Fruit fly (Drosophila melanogaster) whole organism, embryonic: Measurements from ENCODE around the gene CG13074.

Experiments
- Atf-2 ChIP-seq: fragments of 200-800 bp; sonication (Bioruptor generic); optimal IDR thresholded peaks from 2 replicates; lab custom pipeline; 2016; ENCODE audit warnings: missing biosample characterization, missing genetic modification characterization
- Atf3 ChIP-seq: fragments of 200-800 bp; sonication (Bioruptor generic); optimal IDR thresholded peaks from 3 replicates; lab custom pipeline; 2016; ENCODE audit warnings: missing biosample characterization, missing genetic modification characterization
- CG1024 ChIP-seq: fragments of 200-800 bp; sonication (Bioruptor generic); IDR thresholded peaks from 2 replicates; pipeline ENCODE4 v1.3.6; 2022; ENCODE audit warnings: missing biosample characterization, missing genetic modification characterization
- CG10267 ChIP-seq: fragments of 200-800 bp; sonication (Bioruptor generic); optimal IDR thresholded peaks from 2 replicates; lab custom pipeline; 2018; ENCODE audit warnings: missing biosample characterization, mild to moderate bottlenecking, missing genetic modification characterization, moderate library complexity
- CG11398 ChIP-seq: fragments of 200-800 bp; sonication (Bioruptor generic); optimal IDR thresholded peaks from 2 replicates; lab custom pipeline; 2016; ENCODE audit warnings: missing biosample characterization, missing genetic modification characterization
- CG12155 ChIP-seq: fragments of 200-800 bp; sonication (Bioruptor generic); optimal IDR thresholded peaks from 3 replicates; lab custom pipeline; 2016; ENCODE audit warnings: missing biosample characterization, missing genetic modification characterization
- CG12299 ChIP-seq: fragments of 200-800 bp; sonication (Bioruptor generic); optimal IDR thresholded peaks from 2 replicates; lab custom pipeline; 2018; ENCODE audit warnings: missing biosample characterization, mild to moderate bottlenecking, missing genetic modification characterization
- CG15011 ChIP-seq: fragments of 200-800 bp; sonication (Bioruptor generic); optimal IDR thresholded peaks from 3 replicates; lab custom pipeline; 2018; ENCODE audit warnings: missing biosample characterization, mild to moderate bottlenecking, missing genetic modification characterization
- CG16815 ChIP-seq: fragments of 200-800 bp; sonication (Bioruptor generic); optimal IDR thresholded peaks from 3 replicates; lab custom pipeline; 2017; ENCODE audit warnings: missing biosample characterization, mild to moderate bottlenecking, missing genetic modification characterization
- CG16863 ChIP-seq: fragments of 200-800 bp; sonication (Bioruptor generic); optimal IDR thresholded peaks from 3 replicates; lab custom pipeline; 2016; ENCODE audit warnings: missing biosample characterization, missing genetic modification characterization
- CG17802 ChIP-seq: fragments of 200-800 bp; sonication (Bioruptor generic); optimal IDR thresholded peaks from 2 replicates; lab custom pipeline; 2018; ENCODE audit warnings: missing biosample characterization, mild to moderate bottlenecking, missing genetic modification characterization, moderate library complexity
- CG1792 ChIP-seq: fragments of 200-800 bp; sonication (Bioruptor generic); optimal IDR thresholded peaks from 2 replicates; lab custom pipeline; 2016; ENCODE audit warnings: missing biosample characterization, missing genetic modification characterization
- CG2678 ChIP-seq: fragments of 200-800 bp; sonication (Bioruptor generic); optimal IDR thresholded peaks from 3 replicates; lab custom pipeline; 2019; ENCODE audit warnings: missing biosample characterization, mild to moderate bottlenecking, missing genetic modification characterization, moderate library complexity
- CG6854 ChIP-seq: fragments of 200-800 bp; sonication (Bioruptor generic); optimal IDR thresholded peaks from 3 replicates; lab custom pipeline; 2017; ENCODE audit warnings: missing biosample characterization, mild to moderate bottlenecking, missing genetic modification characterization
- CG8281 ChIP-seq: fragments of 200-800 bp; sonication (Bioruptor generic); optimal IDR thresholded peaks from 2 replicates; lab custom pipeline; 2018; ENCODE audit warnings: missing biosample characterization, mild to moderate bottlenecking, missing genetic modification characterization, moderate library complexity
- CG9215 ChIP-seq: fragments of 200-800 bp; sonication (Bioruptor generic); IDR thresholded peaks from 2 replicates; pipeline ENCODE4 v1.3.6; 2022; ENCODE audit warnings: missing biosample characterization, missing genetic modification characterization
- Chrac-16 ChIP-seq: fragments of 200-800 bp; sonication (Bioruptor generic); optimal IDR thresholded peaks from 3 replicates; lab custom pipeline; 2016; ENCODE audit warnings: missing biosample characterization, missing genetic modification characterization
- Ets97D ChIP-seq: fragments of 200-800 bp; sonication (Bioruptor generic); optimal IDR thresholded peaks from 3 replicates; lab custom pipeline; 2016; ENCODE audit warnings: missing biosample characterization, missing genetic modification characterization
- Fer1 ChIP-seq: fragments of 200-800 bp; sonication (Bioruptor generic); optimal IDR thresholded peaks from 2 replicates; lab custom pipeline; 2017; ENCODE audit warnings: missing biosample characterization, mild to moderate bottlenecking, missing genetic modification characterization
- H2.0 ChIP-seq: fragments of 200-800 bp; sonication (Bioruptor generic); IDR thresholded peaks from 2 replicates; pipeline ENCODE4 v1.3.6; 2022; ENCODE audit warnings: missing biosample characterization, missing genetic modification characterization
- Lpt ChIP-seq: fragments of >200 bp; optimal IDR thresholded peaks from 2 replicates; lab custom pipeline; 2018; ENCODE audit warnings: missing biosample characterization, missing genetic modification characterization
- MBD-R2 ChIP-seq: fragments of 200-800 bp; sonication (Bioruptor generic); IDR thresholded peaks from 2 replicates; pipeline ENCODE4 v1.3.6; 2022; ENCODE audit warnings: missing biosample characterization, missing genetic modification characterization
- NC2α ChIP-seq: fragments of 200-800 bp; sonication (Bioruptor generic); optimal IDR thresholded peaks from 2 replicates; lab custom pipeline; 2016; ENCODE audit warnings: missing biosample characterization, missing genetic modification characterization
- NK7.1 ChIP-seq: fragments of 200-800 bp; sonication (Bioruptor generic); optimal IDR thresholded peaks from 3 replicates; lab custom pipeline; 2016; ENCODE audit warnings: missing biosample characterization, missing genetic modification characterization
- Nf-YB ChIP-seq: fragments of 200-800 bp; sonication (Bioruptor generic); optimal IDR thresholded peaks from 3 replicates; lab custom pipeline; 2019; ENCODE audit warnings: missing biosample characterization, mild to moderate bottlenecking, missing genetic modification characterization, moderate library complexity
- Oaz ChIP-seq: fragments of 200-800 bp; sonication (Bioruptor generic); IDR thresholded peaks from 2 replicates; pipeline ENCODE4 v1.3.6; 2022; ENCODE audit warnings: missing biosample characterization, missing genetic modification characterization
- Opbp ChIP-seq: fragments of 200-800 bp; sonication (Bioruptor generic); IDR thresholded peaks from 3 replicates; pipeline ENCODE4 v1.3.6; 2022; ENCODE audit warnings: missing biosample characterization, missing genetic modification characterization; ENCODE audit not compliant: partially characterized antibody
- Sox102F ChIP-seq: fragments of 200-800 bp; sonication (Bioruptor generic); optimal IDR thresholded peaks from 2 replicates; lab custom pipeline; 2018; ENCODE audit warnings: missing biosample characterization, mild to moderate bottlenecking, missing genetic modification characterization, moderate library complexity
- bsh ChIP-seq, 2 experiments: fragments of 200-800 bp; sonication (Bioruptor generic); optimal IDR thresholded peaks; 2 replicates each; lab custom pipeline; 2017 to 2018; ENCODE audit warnings: mild to moderate bottlenecking in 2 of 2, missing biosample characterization in 2 of 2, missing genetic modification characterization in 2 of 2, moderate library complexity in 1 of 2
- cg ChIP-seq: fragments of 200-800 bp; sonication (Bioruptor generic); optimal IDR thresholded peaks from 3 replicates; lab custom pipeline; 2019; ENCODE audit warnings: missing biosample characterization, mild to moderate bottlenecking, missing genetic modification characterization, moderate library complexity
- chif ChIP-seq, 2 experiments: fragments of 200-800 bp; sonication (Bioruptor generic); optimal IDR thresholded peaks; 3 replicates each; lab custom pipeline; 2016; ENCODE audit warnings: missing biosample characterization in 2 of 2, missing genetic modification characterization in 2 of 2
- chn ChIP-seq: fragments of 200-800 bp; sonication (Bioruptor generic); optimal IDR thresholded peaks from 2 replicates; lab custom pipeline; 2016; ENCODE audit warnings: missing biosample characterization, missing genetic modification characterization
- danr ChIP-seq: fragments of 200-800 bp; sonication (Bioruptor generic); IDR thresholded peaks from 2 replicates; pipeline ENCODE4 v1.3.6; 2022; ENCODE audit warnings: missing biosample characterization, missing genetic modification characterization
- dati ChIP-seq: fragments of 200-800 bp; sonication (Bioruptor generic); IDR thresholded peaks from 2 replicates; pipeline ENCODE4 v1.3.6; 2022; ENCODE audit warnings: missing biosample characterization, missing genetic modification characterization
- dimm ChIP-seq: fragments of 200-800 bp; sonication (Bioruptor generic); IDR thresholded peaks from 2 replicates; pipeline ENCODE4 v1.3.6; 2022; ENCODE audit warnings: missing biosample characterization, missing genetic modification characterization
- esg ChIP-seq: fragments of 200-800 bp; sonication (Bioruptor generic); conservative IDR thresholded peaks from 2 replicates; pipeline ENCODE4 v1.3.6; 2022; ENCODE audit warnings: missing biosample characterization, missing genetic modification characterization
- fd3F ChIP-seq: fragments of 200-800 bp; sonication (Bioruptor generic); optimal IDR thresholded peaks from 2 replicates; lab custom pipeline; 2018; ENCODE audit warnings: missing biosample characterization, mild to moderate bottlenecking, missing genetic modification characterization, moderate library complexity
- gem ChIP-seq: fragments of 200-800 bp; sonication (Bioruptor generic); optimal IDR thresholded peaks from 2 replicates; lab custom pipeline; 2019; ENCODE audit warnings: missing biosample characterization, mild to moderate bottlenecking, missing genetic modification characterization, moderate library complexity
- gt ChIP-seq: fragments of 200-800 bp; sonication (Bioruptor generic); IDR thresholded peaks from 2 replicates; pipeline ENCODE4 v1.3.6; 2022; ENCODE audit warnings: missing biosample characterization, missing genetic modification characterization
- mam ChIP-seq: fragments of 200-800 bp; sonication (Bioruptor generic); optimal IDR thresholded peaks from 3 replicates; lab custom pipeline; 2016; ENCODE audit warnings: missing biosample characterization, missing genetic modification characterization
- nau ChIP-seq: fragments of 200-800 bp; sonication (Bioruptor generic); optimal IDR thresholded peaks from 3 replicates; lab custom pipeline; 2017; ENCODE audit warnings: missing biosample characterization, mild to moderate bottlenecking, missing genetic modification characterization, missing genetic modification reagents
- org-1 ChIP-seq: fragments of 200-800 bp; sonication (Bioruptor generic); optimal IDR thresholded peaks from 2 replicates; lab custom pipeline; 2017; ENCODE audit warnings: missing biosample characterization, missing genetic modification characterization
- otp ChIP-seq: fragments of 200-800 bp; sonication (Bioruptor generic); IDR thresholded peaks from 3 replicates; pipeline ENCODE4, ENCODE4 v1.3.6; 2022; ENCODE audit warnings: missing biosample characterization, missing genetic modification characterization
- pb ChIP-seq: fragments of 200-800 bp; sonication (Bioruptor generic); optimal IDR thresholded peaks from 3 replicates; lab custom pipeline; 2016; ENCODE audit warnings: missing biosample characterization, missing genetic modification characterization
- row ChIP-seq: fragments of 200-800 bp; sonication (Bioruptor generic); IDR thresholded peaks from 3 replicates; pipeline ENCODE4 v1.3.6; 2022; ENCODE audit warnings: missing biosample characterization, missing genetic modification characterization
- sim ChIP-seq: fragments of 200-800 bp; sonication (Bioruptor generic); IDR thresholded peaks from 2 replicates; pipeline ENCODE4 v1.3.6; 2022; ENCODE audit warnings: missing biosample characterization, missing genetic modification characterization
- slp2 ChIP-seq: fragments of 200-800 bp; sonication (Bioruptor generic); optimal IDR thresholded peaks from 2 replicates; lab custom pipeline; 2016; ENCODE audit warnings: missing biosample characterization, missing genetic modification characterization
- sob ChIP-seq: fragments of 200-800 bp; sonication (Bioruptor generic); IDR thresholded peaks from 2 replicates; pipeline ENCODE4 v1.3.6; 2022; ENCODE audit warnings: missing biosample characterization, missing genetic modification characterization
- wor ChIP-seq: fragments of 200-800 bp; sonication (Bioruptor generic); IDR thresholded peaks from 2 replicates; pipeline ENCODE4 v1.3.6; 2022; ENCODE audit warnings: missing biosample characterization, missing genetic modification characterization
- zen ChIP-seq: fragments of 200-800 bp; sonication (Bioruptor generic); optimal IDR thresholded peaks from 3 replicates; lab custom pipeline; 2018; ENCODE audit warnings: missing biosample characterization, mild to moderate bottlenecking, missing genetic modification characterization, moderate library complexity
- zfh2 ChIP-seq: fragments of 200-800 bp; sonication (Bioruptor generic); optimal IDR thresholded peaks from 2 replicates; lab custom pipeline; 2016; ENCODE audit warnings: missing biosample characterization, missing genetic modification characterization

The CG13074 gene

dm6 chr3L:16046387-16047066, 50.8 kb downstream of the CG13074 start (continued):
- TF ChIP-seq cg (GFP tag; lab: Kevin White, UChicago) (peak; percentile 53), zen (tag; lab: Kevin White, UChicago) (no peak), CG1024 (GFP tag; lab: Robert Waterston, UW) (0 out of 2 replicates have a peak, but pooled peaks have one; percentile 7), sim (no peak), H2.0 (GFP tag; lab: Robert Waterston, UW) (no peak), danr (GFP tag; lab: Robert Waterston, UW) (no peak), CG10267 (tag; lab: Kevin White, UChicago) (peak; percentile 4), chif (GFP tag; optimal IDR thresholded peaks at IDR 0.05; lab: Kevin White, UChicago) (no peak), org-1 (GFP tag; lab: Kevin White, UChicago) (no peak), otp (peak; percentile 55; the same call in 1 of the 3 replicates), CG6854 (GFP tag; lab: Kevin White, UChicago) (peak; percentile 43), gt (GFP tag; lab: Robert Waterston, UW) (no peak), Atf3 (no peak), CG11398 (peak; percentile 37), CG16863 (GFP tag; lab: Kevin White, UChicago) (no peak), dati (no peak), Chrac-16 (GFP tag; lab: Kevin White, UChicago) (no peak), CG8281 (no peak), esg (GFP tag; lab: Robert Waterston, UW) (no peak), CG12299 (tag; lab: Kevin White, UChicago) (peak; percentile 47), dimm (GFP tag; lab: Robert Waterston, UW) (no peak), CG15011 (no peak), pb (GFP tag; lab: Kevin White, UChicago) (no peak), slp2 (no peak), nau (peak; percentile 52), bsh (GFP tag; optimal IDR thresholded peaks at IDR 0.05; lab: Kevin White, UChicago) (peak in 1 of 2 experiments; percentile 9), gem (tag; lab: Kevin White, UChicago) (no peak), chn (GFP tag; lab: Kevin White, UChicago) (no peak), CG2678 (tag; lab: Kevin White, UChicago) (peak; percentile 17), Nf-YB (GFP tag; lab: Kevin White, UChicago) (no peak), Sox102F (no peak), sob (GFP tag; lab: Robert Waterston, UW) (peak; percentile 67; the same call in 1 of the 2 replicates), wor (GFP tag; lab: Robert Waterston, UW) (no peak), MBD-R2 (GFP tag; lab: Robert Waterston, UW) (no peak), Opbp (GFP tag; lab: Robert Waterston, UW) (no peak), CG1792 (GFP tag; lab: Kevin White, UChicago) (no peak), fd3F (GFP tag; lab: Kevin White, UChicago) (no peak), mam (GFP tag; lab: Kevin White, UChicago) (no peak), CG12155 (GFP tag; lab: Kevin White, UChicago) (peak; percentile 91), CG17802 (no peak), zfh2 (GFP tag; lab: Kevin White, UChicago) (no peak), Ets97D (no peak), Atf-2 (GFP tag; lab: Kevin White, UChicago) (no peak), Oaz (GFP tag; lab: Robert Waterston, UW) (no peak), CG16815 (GFP tag; lab: Kevin White, UChicago) (no peak), Fer1 (GFP tag; lab: Kevin White, UChicago) (peak; percentile 21), NK7.1 (GFP tag; lab: Kevin White, UChicago) (no peak), CG9215 (GFP tag; lab: Robert Waterston, UW) (no peak), Lpt (GFP tag; lab: Kevin White, UChicago) (no peak), NC2α (GFP tag; lab: Kevin White, UChicago) (no peak), row (GFP tag; lab: Robert Waterston, UW) (peak; percentile 31; the same call in 1 of the 3 replicates)
